Worm (Caenorhabditis elegans): ENCODE data around the gene C18A3.11.

- TF ChIP-seq him-1 (tag; optimal IDR thresholded peaks at IDR 0.05) = no peak
- no peak for TF ChIP-seq W03F9.2 (tag; optimal IDR thresholded peaks at IDR 0.05)
- TF ChIP-seq dao-5 (tag; optimal IDR thresholded peaks at IDR 0.05) = no peak
Measured at ce11 chrII:5774120-5774519, 43.3 kb downstream of the C18A3.11 start, which contains the start of the genes dmd-5 and F10C1.1.
